Fruit fly (Drosophila melanogaster): ENCODE data around the gene Lam.

Gene Lam

DNA sequence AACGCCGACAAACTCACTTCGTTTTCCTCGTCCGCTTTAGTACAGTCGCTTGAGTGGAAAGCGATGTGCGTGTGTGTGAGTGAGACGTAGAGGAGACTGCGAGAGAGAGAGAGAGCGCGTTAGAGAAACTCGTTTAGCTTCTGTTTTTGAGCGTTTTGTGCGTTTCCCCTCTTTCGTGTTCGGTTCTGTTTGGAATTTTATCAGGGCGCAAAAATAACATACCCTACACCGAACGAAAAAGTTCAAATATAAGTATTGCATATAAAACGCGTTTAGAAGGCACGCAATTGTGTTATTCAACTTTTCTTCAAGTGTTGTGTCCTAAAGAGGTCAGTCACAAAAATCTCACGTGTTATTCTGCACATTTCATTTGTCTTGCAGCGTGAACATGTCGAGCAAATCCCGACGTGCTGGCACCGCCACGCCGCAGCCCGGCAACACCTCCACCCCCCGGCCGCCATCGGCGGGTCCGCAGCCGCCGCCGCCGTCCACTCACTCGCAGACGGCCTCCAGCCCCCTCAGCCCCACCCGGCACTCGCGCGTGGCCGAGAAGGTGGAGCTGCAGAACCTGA is 750 bp downstream of the Lam start (continued):
- TF ChIP-seq sob (GFP tag; IDR thresholded peaks at IDR 0.05) (peak; percentile 66), mld (GFP tag; IDR thresholded peaks at IDR 0.05; ENCODE audit: partially characterized antibody) (no peak), CG18262 (tag; optimal IDR thresholded peaks at IDR 0.05) (peak; percentile 36), CG17361 (GFP tag; IDR thresholded peaks at IDR 0.05) (0 out of 3 replicates have a peak, but pooled peaks have one; percentile 22), ac (GFP tag; optimal IDR thresholded peaks at IDR 0.05) (no peak), HLH4C (GFP tag; IDR thresholded peaks at IDR 0.05; ENCODE audit: partially characterized antibody) (no peak), Atf-2 (GFP tag; optimal IDR thresholded peaks at IDR 0.05) (no peak), fd3F (GFP tag; optimal IDR thresholded peaks at IDR 0.05) (peak; percentile 1), mirr (GFP tag; optimal IDR thresholded peaks at IDR 0.05) (peak; percentile 20), esg (GFP tag; conservative IDR thresholded peaks at IDR 0.05) (peak; percentile 7; the same call in 1 of the 2 replicates), CG10274 (GFP tag; optimal IDR thresholded peaks at IDR 0.05) (peak; percentile 73), dm (GFP tag; optimal IDR thresholded peaks at IDR 0.05) (peak; percentile 49), CG4707 (GFP tag; optimal IDR thresholded peaks at IDR 0.05) (no peak), CG11456 (GFP tag; IDR thresholded peaks at IDR 0.05) (0 out of 3 replicates have a peak, but pooled peaks have one; percentile 4), rib (GFP tag; IDR thresholded peaks at IDR 0.05) (no peak; the same call in 1 of the 2 replicates), CG13624 (GFP tag; optimal IDR thresholded peaks at IDR 0.05) (peak; percentile 15), slou (GFP tag; optimal IDR thresholded peaks at IDR 0.05) (no peak), CG32767 (GFP tag; IDR thresholded peaks at IDR 0.05) (peak; percentile 58; the same call in 1 of the 2 replicates), Oli (tag; optimal IDR thresholded peaks at IDR 0.05) (peak; percentile 29), Xbp1 (GFP tag; optimal IDR thresholded peaks at IDR 0.05) (peak; percentile 42), CG14710 (tag; optimal IDR thresholded peaks at IDR 0.05) (peak; percentile 4), B-H2 (GFP tag; optimal IDR thresholded peaks at IDR 0.05) (peak; percentile 5), CG6791 (GFP tag; IDR thresholded peaks at IDR 0.05; ENCODE audit: partially characterized antibody) (peak; percentile 38; the same call in 1 of the 3 replicates), Dref (GFP tag; IDR thresholded peaks at IDR 0.05) (no peak), CG15479 (GFP tag; optimal IDR thresholded peaks at IDR 0.05) (peak; percentile 9), CG3163 (GFP tag; optimal IDR thresholded peaks at IDR 0.05) (no peak), Side (GFP tag; optimal IDR thresholded peaks at IDR 0.05) (peak; percentile 44), unc-4 (GFP tag; IDR thresholded peaks at IDR 0.05; ENCODE audit: partially characterized antibody) (no peak), CG6854 (GFP tag; optimal IDR thresholded peaks at IDR 0.05) (peak; percentile 58), chif (GFP tag; optimal IDR thresholded peaks at IDR 0.05) (peak in 1 of 2 experiments; percentile 11), CG8478 (optimal IDR thresholded peaks at IDR 0.05) (no peak), usp (GFP tag; optimal IDR thresholded peaks at IDR 0.05) (no peak), sisA (GFP tag; IDR thresholded peaks at IDR 0.05) (peak; percentile 54; the same call in 1 of the 2 replicates), CG3847 (GFP tag; IDR thresholded peaks at IDR 0.05) (peak; percentile 46), CG17612 (GFP tag; IDR thresholded peaks at IDR 0.05) (no peak), tx (GFP tag; optimal IDR thresholded peaks at IDR 0.05) (peak; percentile 13), her (GFP tag; optimal IDR thresholded peaks at IDR 0.05) (peak; percentile 70), CG31365 (tag; optimal IDR thresholded peaks at IDR 0.05) (no peak), Nf-YB (GFP tag; optimal IDR thresholded peaks at IDR 0.05) (no peak), CG2116 (GFP tag; optimal IDR thresholded peaks at IDR 0.05) (no peak), CG1233 (GFP tag; optimal IDR thresholded peaks at IDR 0.05) (no peak), odd (GFP tag; optimal IDR thresholded peaks at IDR 0.05) (peak; percentile 53), fd102C (GFP tag; optimal IDR thresholded peaks at IDR 0.05) (no peak), CG7745 (tag; optimal IDR thresholded peaks at IDR 0.05) (no peak), CG17328 (GFP tag; IDR thresholded peaks at IDR 0.05) (peak; percentile 52), Pdp1 (GFP tag; optimal IDR thresholded peaks at IDR 0.05) (peak; percentile 38 to 64), row (GFP tag; IDR thresholded peaks at IDR 0.05) (peak; percentile 82), CG4617 (GFP tag; optimal IDR thresholded peaks at IDR 0.05; ENCODE audit: borderline replicate concordance) (no peak), CG9932 (GFP tag; IDR thresholded peaks at IDR 0.05) (peak; percentile 81), gcm (GFP tag; optimal IDR thresholded peaks at IDR 0.05) (no peak)

Data from whole organism, embryonic.